Fruit fly (Drosophila melanogaster) whole organism, embryonic: ENCODE measurements around the gene Mul1.

ENCODE experiments used
- BEAF-32 ChIP-seq: fragments of 200-800 bp; sonication (Bioruptor generic); optimal IDR thresholded peaks from 3 replicates; lab custom pipeline; 2017; ENCODE audit warnings: missing biosample characterization, missing genetic modification characterization, mild to moderate bottlenecking, moderate library complexity, missing genetic modification reagents
- CG10147 ChIP-seq: fragments of 200-800 bp; sonication (Bioruptor generic); optimal IDR thresholded peaks from 2 replicates; lab custom pipeline; 2019; ENCODE audit warnings: missing biosample characterization, mild to moderate bottlenecking, missing genetic modification characterization, moderate library complexity
- CG12391 ChIP-seq: fragments of 200-800 bp; sonication (Bioruptor generic); optimal IDR thresholded peaks from 3 replicates; lab custom pipeline; 2018; ENCODE audit warnings: missing biosample characterization, mild to moderate bottlenecking, missing genetic modification characterization, moderate library complexity
- CG12659 ChIP-seq: fragments of 200-800 bp; sonication (Bioruptor generic); optimal IDR thresholded peaks from 3 replicates; lab custom pipeline; 2017; ENCODE audit warnings: mild to moderate bottlenecking, missing biosample characterization, missing genetic modification reagents, missing genetic modification characterization
- CG12942 ChIP-seq: fragments of 200-800 bp; sonication (Bioruptor generic); optimal IDR thresholded peaks from 3 replicates; lab custom pipeline; 2016; ENCODE audit warnings: missing biosample characterization, missing genetic modification characterization
- CG13424 ChIP-seq: fragments of 200-800 bp; sonication (Bioruptor generic); optimal IDR thresholded peaks from 2 replicates; lab custom pipeline; 2019; ENCODE audit warnings: missing biosample characterization, mild to moderate bottlenecking, missing genetic modification characterization, moderate library complexity
- CG15011 ChIP-seq: fragments of 200-800 bp; sonication (Bioruptor generic); optimal IDR thresholded peaks from 3 replicates; lab custom pipeline; 2018; ENCODE audit warnings: missing biosample characterization, mild to moderate bottlenecking, missing genetic modification characterization
- CG17829 ChIP-seq: fragments of 200-800 bp; optimal IDR thresholded peaks from 2 replicates; lab custom pipeline; 2019; ENCODE audit warnings: missing biosample characterization, mild to moderate bottlenecking, missing genetic modification characterization, moderate library complexity
- CG2116 ChIP-seq: fragments of 200-800 bp; sonication (Bioruptor generic); optimal IDR thresholded peaks from 3 replicates; lab custom pipeline; 2018; ENCODE audit warnings: missing biosample characterization, mild to moderate bottlenecking, missing genetic modification characterization
- CG2120 ChIP-seq: fragments of 200-800 bp; sonication (Bioruptor generic); optimal IDR thresholded peaks from 3 replicates; lab custom pipeline; 2016; ENCODE audit warnings: missing biosample characterization, missing genetic modification characterization
- CG2712 ChIP-seq: fragments of 200-800 bp; optimal IDR thresholded peaks from 3 replicates; lab custom pipeline; 2019; ENCODE audit warnings: missing biosample characterization, mild to moderate bottlenecking, missing genetic modification characterization, moderate library complexity
- CG30431 ChIP-seq: fragments of 200-800 bp; sonication (Bioruptor generic); optimal IDR thresholded peaks from 2 replicates; lab custom pipeline; 2017; ENCODE audit warnings: missing biosample characterization, missing genetic modification characterization
- CG3163 ChIP-seq: fragments of 200-800 bp; sonication (Bioruptor generic); optimal IDR thresholded peaks from 3 replicates; lab custom pipeline; 2016; ENCODE audit warnings: missing biosample characterization, missing genetic modification characterization
- CG3995 ChIP-seq: fragments of 200-800 bp; sonication (Bioruptor generic); optimal IDR thresholded peaks from 3 replicates; lab custom pipeline; 2016; ENCODE audit warnings: missing biosample characterization, missing genetic modification characterization
- CG43689 ChIP-seq: fragments of 200-800 bp; sonication (Bioruptor generic); IDR thresholded peaks from 2 replicates; pipeline ENCODE4 v1.3.6; 2022; ENCODE audit warnings: missing biosample characterization, missing genetic modification characterization
- CG6854 ChIP-seq: fragments of 200-800 bp; sonication (Bioruptor generic); optimal IDR thresholded peaks from 3 replicates; lab custom pipeline; 2017; ENCODE audit warnings: missing biosample characterization, mild to moderate bottlenecking, missing genetic modification characterization
- CG7271 ChIP-seq: fragments of 200-800 bp; sonication (Bioruptor generic); optimal IDR thresholded peaks from 2 replicates; lab custom pipeline; 2018; ENCODE audit warnings: missing biosample characterization, mild to moderate bottlenecking, missing genetic modification characterization, moderate library complexity
- Deaf1 ChIP-seq: fragments of 200-800 bp; optimal IDR thresholded peaks from 3 replicates; lab custom pipeline; 2019; ENCODE audit warnings: missing biosample characterization, mild to moderate bottlenecking, missing genetic modification characterization, moderate library complexity
- HLH54F ChIP-seq: fragments of 200-800 bp; sonication (Bioruptor generic); optimal IDR thresholded peaks from 3 replicates; lab custom pipeline; 2016; ENCODE audit warnings: missing biosample characterization, missing genetic modification characterization
- Hmr ChIP-seq: fragments of 200-800 bp; sonication (Bioruptor generic); optimal IDR thresholded peaks from 3 replicates; lab custom pipeline; 2017; ENCODE audit warnings: mild to moderate bottlenecking, missing biosample characterization, missing genetic modification reagents, missing genetic modification characterization
- Hr78 ChIP-seq, 2 experiments: fragments of 200-800 bp in 1 of 2; fragments of >200 bp in 1 of 2; sonication (Bioruptor generic) in 1 of 2; optimal IDR thresholded peaks; 2 replicates each; lab custom pipeline; 2017 to 2019; ENCODE audit warnings: missing biosample characterization in 2 of 2, missing genetic modification characterization in 2 of 2, mild to moderate bottlenecking in 1 of 2, moderate library complexity in 1 of 2
- MTF-1 ChIP-seq: fragments of 200-800 bp; sonication (Bioruptor generic); optimal IDR thresholded peaks from 2 replicates; lab custom pipeline; 2018; ENCODE audit warnings: missing biosample characterization, mild to moderate bottlenecking, missing genetic modification characterization, borderline replicate concordance
- Max ChIP-seq: fragments of 200-800 bp; sonication (Bioruptor generic); optimal IDR thresholded peaks from 2 replicates; lab custom pipeline; 2016; ENCODE audit warnings: missing biosample characterization, mild to moderate bottlenecking, missing genetic modification characterization
- NFAT ChIP-seq: fragments of 200-800 bp; sonication (Bioruptor generic); IDR thresholded peaks from 2 replicates; pipeline ENCODE4 v1.3.6; 2022; ENCODE audit warnings: missing biosample characterization, missing genetic modification characterization
- Ptx1 ChIP-seq: fragments of 200-800 bp; sonication (Bioruptor generic); IDR thresholded peaks from 2 replicates; pipeline ENCODE4 v1.3.6; 2022; ENCODE audit warnings: missing biosample characterization, missing genetic modification characterization
- Rx ChIP-seq: fragments of 200-800 bp; sonication (Bioruptor generic); IDR thresholded peaks from 2 replicates; pipeline ENCODE4 v1.3.6; 2022; ENCODE audit warnings: missing biosample characterization, missing genetic modification characterization
- TFAM ChIP-seq: fragments of 200-800 bp; sonication (Bioruptor generic); optimal IDR thresholded peaks from 2 replicates; lab custom pipeline; 2017; ENCODE audit warnings: missing biosample characterization, missing genetic modification characterization, inconsistent platforms
- Usf ChIP-seq: fragments of 200-800 bp; sonication (Bioruptor generic); optimal IDR thresholded peaks from 2 replicates; lab custom pipeline; 2017; ENCODE audit warnings: missing genotype, missing biosample characterization, missing genetic modification characterization
- Xbp1 ChIP-seq: fragments of 200-800 bp; sonication (Bioruptor generic); optimal IDR thresholded peaks from 3 replicates; lab custom pipeline; 2016; ENCODE audit warnings: missing biosample characterization, mild to moderate bottlenecking, missing genetic modification characterization
- abd-A ChIP-seq: fragments of 200-800 bp; sonication (Bioruptor generic); optimal IDR thresholded peaks from 3 replicates; lab custom pipeline; 2019; ENCODE audit warnings: missing biosample characterization, mild to moderate bottlenecking, missing genetic modification characterization, moderate library complexity
- aop ChIP-seq: fragments of 200-800 bp; sonication (Bioruptor generic); IDR thresholded peaks from 2 replicates; pipeline ENCODE4 v1.3.6; 2022; ENCODE audit warnings: missing biosample characterization, missing genetic modification characterization
- cg ChIP-seq: fragments of 200-800 bp; sonication (Bioruptor generic); optimal IDR thresholded peaks from 3 replicates; lab custom pipeline; 2019; ENCODE audit warnings: missing biosample characterization, mild to moderate bottlenecking, missing genetic modification characterization, moderate library complexity
- dati ChIP-seq: fragments of 200-800 bp; sonication (Bioruptor generic); IDR thresholded peaks from 2 replicates; pipeline ENCODE4 v1.3.6; 2022; ENCODE audit warnings: missing biosample characterization, missing genetic modification characterization
- dmrt99B ChIP-seq: fragments of 200-800 bp; sonication (Bioruptor generic); optimal IDR thresholded peaks from 2 replicates; lab custom pipeline; 2018; ENCODE audit warnings: missing biosample characterization, mild to moderate bottlenecking, missing genetic modification characterization, moderate library complexity
- eyg ChIP-seq: fragments of 200-800 bp; sonication (Bioruptor generic); optimal IDR thresholded peaks from 3 replicates; lab custom pipeline; 2016; ENCODE audit warnings: missing biosample characterization, missing genetic modification characterization
- fd3F ChIP-seq: fragments of 200-800 bp; sonication (Bioruptor generic); optimal IDR thresholded peaks from 2 replicates; lab custom pipeline; 2018; ENCODE audit warnings: missing biosample characterization, mild to moderate bottlenecking, missing genetic modification characterization, moderate library complexity
- ftz-f1 ChIP-seq: fragments of 200-800 bp; sonication (Bioruptor generic); optimal IDR thresholded peaks from 2 replicates; lab custom pipeline; 2016; ENCODE audit warnings: missing biosample characterization, missing genetic modification characterization
- grau ChIP-seq: fragments of 200-800 bp; optimal IDR thresholded peaks from 3 replicates; lab custom pipeline; 2019; ENCODE audit warnings: missing biosample characterization, mild to moderate bottlenecking, missing genetic modification characterization, moderate library complexity
- lov ChIP-seq, 2 experiments: fragments of 200-800 bp in 1 of 2; fragments of >200 bp in 1 of 2; sonication (Bioruptor generic) in 1 of 2; IDR thresholded peaks in 1 of 2; optimal IDR thresholded peaks in 1 of 2; 2 replicates in 1 of 2; 3 replicates in 1 of 2; pipeline versions ENCODE4 v1.3.6 to Lab custom; 2017 to 2022; ENCODE audit warnings: missing biosample characterization in 1 of 2, missing genetic modification characterization in 1 of 2
- nmo ChIP-seq: fragments of 200-800 bp; sonication (Bioruptor generic); optimal IDR thresholded peaks from 2 replicates; lab custom pipeline; 2018; ENCODE audit warnings: missing biosample characterization, mild to moderate bottlenecking, missing genetic modification characterization, moderate library complexity
- odd ChIP-seq: fragments of 200-800 bp; sonication (Bioruptor generic); optimal IDR thresholded peaks from 2 replicates; lab custom pipeline; 2017; ENCODE audit warnings: missing biosample characterization, mild to moderate bottlenecking, missing genetic modification characterization
- pb ChIP-seq: fragments of 200-800 bp; sonication (Bioruptor generic); optimal IDR thresholded peaks from 3 replicates; lab custom pipeline; 2016; ENCODE audit warnings: missing biosample characterization, missing genetic modification characterization
- phol ChIP-seq: fragments of 200-800 bp; sonication (Bioruptor generic); optimal IDR thresholded peaks from 3 replicates; lab custom pipeline; 2018; ENCODE audit warnings: missing biosample characterization, mild to moderate bottlenecking, missing genetic modification characterization, moderate library complexity
- sob ChIP-seq: fragments of 200-800 bp; sonication (Bioruptor generic); IDR thresholded peaks from 2 replicates; pipeline ENCODE4 v1.3.6; 2022; ENCODE audit warnings: missing biosample characterization, missing genetic modification characterization
- sqz ChIP-seq: fragments of 200-800 bp; sonication (Bioruptor generic); optimal IDR thresholded peaks from 3 replicates; lab custom pipeline; 2018; ENCODE audit warnings: missing biosample characterization, mild to moderate bottlenecking, missing genetic modification characterization
- tio ChIP-seq: fragments of 200-800 bp; sonication (Bioruptor generic); optimal IDR thresholded peaks from 2 replicates; lab custom pipeline; 2017; ENCODE audit warnings: missing biosample characterization, missing genetic modification characterization, inconsistent platforms
- tll ChIP-seq, 2 experiments: fragments of 200-800 bp in 1 of 2; fragments of >200 bp in 1 of 2; sonication (Bioruptor generic) in 1 of 2; optimal IDR thresholded peaks; 2 replicates each; lab custom pipeline; 2017 to 2019; ENCODE audit warnings: missing biosample characterization in 2 of 2, missing genetic modification characterization in 2 of 2, mild to moderate bottlenecking in 1 of 2, moderate library complexity in 1 of 2
- trh ChIP-seq: fragments of 200-800 bp; sonication (Bioruptor generic); optimal IDR thresholded peaks from 2 replicates; lab custom pipeline; 2016; ENCODE audit warnings: missing biosample characterization, missing genetic modification characterization

The Mul1 gene

dm6 chr3L:4056812-4057211, 35.6 kb downstream of the Mul1 start (continued):
- TF ChIP-seq phol (tag; lab: Kevin White, UChicago) (no peak), NFAT (no peak), tll (GFP tag; optimal IDR thresholded peaks at IDR 0.05; lab: Kevin White, UChicago) (no peak), CG7271 (tag; lab: Kevin White, UChicago) (no peak)

dm6 chr3L:4059293-4059820, 38.1 kb downstream of the Mul1 start, which contains the start of gene Ugt305A1:
Gene Ugt305A1, plus strand, starts transcription at chr3L:4059770.
- no peak for TF ChIP-seq odd (GFP tag; lab: Kevin White, UChicago)
- TF ChIP-seq sqz (GFP tag; lab: Kevin White, UChicago), result no peak
- TF ChIP-seq Xbp1 (GFP tag; lab: Kevin White, UChicago), result no peak
- TF ChIP-seq Rx, result no peak
- TF ChIP-seq CG12391, result no peak
- peak; percentile 11 for TF ChIP-seq CG12659 (GFP tag; lab: Kevin White, UChicago)
- TF ChIP-seq CG3995 (GFP tag; lab: Kevin White, UChicago), result no peak
- peak; percentile 28; the same call in 1 of the 2 replicates for TF ChIP-seq Ptx1
- TF ChIP-seq sob (GFP tag; lab: Robert Waterston, UW), result no peak
- TF ChIP-seq HLH54F (GFP tag; lab: Kevin White, UChicago), result no peak
- TF ChIP-seq CG2116, result no peak
- no peak for TF ChIP-seq Hr78 (GFP tag; optimal IDR thresholded peaks at IDR 0.05; lab: Kevin White, UChicago)
- no peak for TF ChIP-seq CG13424 (tag; lab: Kevin White, UChicago)
- TF ChIP-seq ftz-f1 (GFP tag; lab: Kevin White, UChicago), result no peak
- no peak for TF ChIP-seq dmrt99B
- no peak for TF ChIP-seq tio (GFP tag; lab: Kevin White, UChicago)
- peak; percentile 30 for TF ChIP-seq CG2120
- TF ChIP-seq dati (GFP tag; lab: Robert Waterston, UW), result 0 out of 2 replicates have a peak, but pooled peaks have one; percentile 10
- no peak for TF ChIP-seq CG43689
- TF ChIP-seq grau (tag; lab: Kevin White, UChicago), result no peak
- TF ChIP-seq Max (GFP tag; lab: Kevin White, UChicago), result no peak
- no peak for TF ChIP-seq CG2712
- no peak for TF ChIP-seq trh (GFP tag; lab: Kevin White, UChicago)
- TF ChIP-seq Hmr, result peak; percentile 22
- TF ChIP-seq lov (optimal IDR thresholded peaks at IDR 0.05; lab: Kevin White, UChicago), result no peak
- no peak for TF ChIP-seq lov (GFP tag; IDR thresholded peaks at IDR 0.05; lab: Robert Waterston, UW)
- TF ChIP-seq abd-A (tag; lab: Kevin White, UChicago), result no peak
- TF ChIP-seq Deaf1 (tag; lab: Kevin White, UChicago), result no peak
- no peak for TF ChIP-seq Usf (GFP tag; lab: Kevin White, UChicago)
- TF ChIP-seq pb (GFP tag; lab: Kevin White, UChicago), result no peak
- no peak for TF ChIP-seq eyg
- no peak for TF ChIP-seq cg (GFP tag; lab: Kevin White, UChicago)
- no peak for TF ChIP-seq aop (GFP tag; lab: Robert Waterston, UW)
- no peak for TF ChIP-seq CG6854 (GFP tag; lab: Kevin White, UChicago)
- TF ChIP-seq CG15011, result no peak
- no peak for TF ChIP-seq CG3163 (GFP tag; lab: Kevin White, UChicago)
- no peak for TF ChIP-seq CG10147
- TF ChIP-seq CG12942 (GFP tag; lab: Kevin White, UChicago), result no peak
- no peak for TF ChIP-seq TFAM (GFP tag; lab: Kevin White, UChicago)
- TF ChIP-seq CG17829 (tag; lab: Kevin White, UChicago), result no peak
- no peak for TF ChIP-seq fd3F (GFP tag; lab: Kevin White, UChicago)
- TF ChIP-seq nmo (GFP tag; lab: Kevin White, UChicago), result no peak
- no peak for TF ChIP-seq MTF-1 (GFP tag; lab: Kevin White, UChicago)
- TF ChIP-seq BEAF-32 (GFP tag; lab: Kevin White, UChicago), result no peak
- no peak for TF ChIP-seq CG30431 (GFP tag; lab: Kevin White, UChicago)
